Fruit fly (Drosophila melanogaster): ENCODE measurements around the gene ChLD3.

ChLD3 gene

DNA sequence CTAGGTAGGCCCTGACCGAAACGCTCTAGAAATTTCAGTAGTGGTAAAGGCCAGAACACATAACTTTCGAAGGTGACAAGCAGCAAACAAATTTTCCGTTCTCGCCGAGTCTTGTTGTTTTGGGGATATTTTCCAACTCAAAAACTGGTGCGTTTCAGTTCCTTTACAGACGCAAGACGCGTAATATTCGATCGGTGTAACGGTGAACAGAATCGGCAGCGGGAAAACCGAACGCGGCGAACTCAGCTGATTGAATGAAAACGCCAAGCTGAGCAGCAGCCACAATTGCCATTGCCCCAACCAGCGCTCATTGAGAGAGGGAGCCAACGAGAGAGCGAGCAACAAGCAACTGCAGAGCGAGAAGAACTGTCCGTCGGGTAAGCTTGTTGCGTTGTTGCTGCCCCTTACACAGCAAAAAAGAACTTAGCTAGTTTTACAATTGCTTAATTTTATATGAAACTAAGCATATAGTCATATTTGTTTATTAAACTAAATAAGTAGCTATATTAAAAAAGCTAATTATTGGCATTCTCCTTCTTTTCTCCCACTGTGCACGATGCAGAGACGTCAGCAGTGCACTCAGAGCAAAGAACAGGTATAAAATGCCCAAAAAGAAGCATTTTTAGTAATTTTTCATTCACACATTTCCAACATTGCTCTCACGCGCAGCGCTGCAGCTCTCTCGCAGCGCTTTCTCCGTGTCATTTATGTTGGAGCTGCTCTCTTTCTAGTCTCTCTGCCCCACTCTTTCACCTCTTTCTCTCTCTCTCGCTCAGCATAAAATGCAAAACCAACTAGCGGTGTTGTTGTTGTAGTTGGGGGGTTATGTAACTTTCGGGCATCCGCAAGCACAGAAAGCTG lies 22.6 kb upstream of the ChLD3 start, which contains the start of the genes Cyt-c-d and CG31808 (continued):
- TF ChIP-seq Med (GFP tag), result peak; percentile 99
- peak; percentile 95 for TF ChIP-seq Six4 (GFP tag; optimal IDR thresholded peaks at IDR 0.05)
- peak; percentile 97 for TF ChIP-seq croc (GFP tag; conservative IDR thresholded peaks at IDR 0.05)
- peak; percentile 99 for TF ChIP-seq row (GFP tag; IDR thresholded peaks at IDR 0.05)
- TF ChIP-seq Ravus (GFP tag; IDR thresholded peaks at IDR 0.05), result peak; percentile 90
- peak; percentile 58 for TF ChIP-seq Bgb (GFP tag; IDR thresholded peaks at IDR 0.05; ENCODE audit: partially characterized antibody)
- TF ChIP-seq CG33213 (GFP tag; optimal IDR thresholded peaks at IDR 0.05), result peak; percentile 89
- peak; percentile 88 for TF ChIP-seq CG17186 (GFP tag; optimal IDR thresholded peaks at IDR 0.05)
- TF ChIP-seq Poxn (GFP tag; IDR thresholded peaks at IDR 0.05), result peak; percentile 74
- TF ChIP-seq CG8478 (optimal IDR thresholded peaks at IDR 0.05), result no peak
- peak; percentile 97 for TF ChIP-seq lmd (GFP tag; IDR thresholded peaks at IDR 0.05)
- TF ChIP-seq E2f1 (GFP tag; IDR thresholded peaks at IDR 0.05), result peak; percentile 97
- TF ChIP-seq NfI (GFP tag; optimal IDR thresholded peaks at IDR 0.05), result peak; percentile 97
- TF ChIP-seq H2.0 (GFP tag; IDR thresholded peaks at IDR 0.05), result peak; percentile 97
- TF ChIP-seq ems (GFP tag; optimal IDR thresholded peaks at IDR 0.05), result peak; percentile 94
- TF ChIP-seq Meics (GFP tag; optimal IDR thresholded peaks at IDR 0.05), result peak; percentile 95
- TF ChIP-seq vnd (GFP tag; IDR thresholded peaks at IDR 0.05; ENCODE audit: partially characterized antibody), result no peak
- TF ChIP-seq CG1529 (GFP tag; optimal IDR thresholded peaks at IDR 0.05), result peak; percentile 98
- peak; percentile 98 for TF ChIP-seq CG10366 (GFP tag; IDR thresholded peaks at IDR 0.05)
- peak; percentile 83 for TF ChIP-seq CG7987 (GFP tag; optimal IDR thresholded peaks at IDR 0.05)
- TF ChIP-seq cg (GFP tag; optimal IDR thresholded peaks at IDR 0.05), result peak; percentile 28
- TF ChIP-seq CG17385 (GFP tag; optimal IDR thresholded peaks at IDR 0.05), result peak; percentile 94
- 0 out of 3 replicates have a peak, but pooled peaks have one; percentile 7 for TF ChIP-seq CG34224 (GFP tag; IDR thresholded peaks at IDR 0.05; ENCODE audit: partially characterized antibody)
- peak; percentile 91 for TF ChIP-seq slou (GFP tag; optimal IDR thresholded peaks at IDR 0.05)
- TF ChIP-seq tin (GFP tag; optimal IDR thresholded peaks at IDR 0.05), result peak; percentile 95
- TF ChIP-seq Trl (optimal IDR thresholded peaks at IDR 0.05), result peak; percentile 93 to 94
- TF ChIP-seq Trl (GFP tag; optimal IDR thresholded peaks at IDR 0.05), result peak; percentile 85
- TF ChIP-seq grau (tag; optimal IDR thresholded peaks at IDR 0.05), result peak; percentile 96
- peak; percentile 95; the same call in 1 of the 3 replicates for TF ChIP-seq CG3726 (GFP tag; IDR thresholded peaks at IDR 0.05)
- no peak for TF ChIP-seq unc-4 (GFP tag; IDR thresholded peaks at IDR 0.05; ENCODE audit: partially characterized antibody)
- TF ChIP-seq ase (GFP tag; IDR thresholded peaks at IDR 0.05), result peak; percentile 98
- TF ChIP-seq HHEX (GFP tag; optimal IDR thresholded peaks at IDR 0.05), result peak; percentile 94
- TF ChIP-seq YL-1 (GFP tag; optimal IDR thresholded peaks at IDR 0.05), result peak; percentile 90
- peak; percentile 69 for TF ChIP-seq mirr (GFP tag; optimal IDR thresholded peaks at IDR 0.05)
- peak; percentile 98 for TF ChIP-seq Ets65A (GFP tag)
- TF ChIP-seq CG18011 (GFP tag; optimal IDR thresholded peaks at IDR 0.05), result peak; percentile 87
- TF ChIP-seq CG17829 (tag; optimal IDR thresholded peaks at IDR 0.05), result peak; percentile 98
- peak; percentile 97 for TF ChIP-seq CG18599 (GFP tag; optimal IDR thresholded peaks at IDR 0.05)
- TF ChIP-seq crp (GFP tag; optimal IDR thresholded peaks at IDR 0.05), result peak in 1 of 2 experiments; percentile 70
- TF ChIP-seq sna (GFP tag; IDR thresholded peaks at IDR 0.05; ENCODE audit: partially characterized antibody), result no peak
- TF ChIP-seq CG11085 (GFP tag; IDR thresholded peaks at IDR 0.05), result peak; percentile 85
- peak; percentile 91 for TF ChIP-seq Dad (GFP tag; optimal IDR thresholded peaks at IDR 0.05)
- TF ChIP-seq CG6175 (GFP tag; IDR thresholded peaks at IDR 0.05), result peak; percentile 97
- peak; percentile 94 to 96 for TF ChIP-seq chif (GFP tag; optimal IDR thresholded peaks at IDR 0.05)
- TF ChIP-seq z (GFP tag; IDR thresholded peaks at IDR 0.05), result peak; percentile 74
- TF ChIP-seq Aef1 (GFP tag; IDR thresholded peaks at IDR 0.05), result peak; percentile 98
- peak; percentile 77 for TF ChIP-seq CG15696 (tag; optimal IDR thresholded peaks at IDR 0.05)
- no peak for TF ChIP-seq mld (GFP tag; IDR thresholded peaks at IDR 0.05; ENCODE audit: partially characterized antibody)
- TF ChIP-seq CG2120 (GFP tag; optimal IDR thresholded peaks at IDR 0.05), result peak; percentile 97

Data from whole organism, embryonic.